Worm (Caenorhabditis elegans) whole organism, young adult: ENCODE results near the gene Y73B6BL.37.

ENCODE experiments used
- C17E4.6 ChIP-seq: fragments of 200-800 bp; sonication (Bioruptor generic); IDR thresholded peaks from 2 replicates; pipeline ENCODE4 v1.3.6; 2022; ENCODE audit warnings: missing genetic modification reagents, missing genetic modification characterization, missing compliant biosample characterization
- F22D6.2 ChIP-seq: sonication (generic microtip); optimal IDR thresholded peaks from 2 replicates; lab custom pipeline; 2016; ENCODE audit warnings: mild to moderate bottlenecking, missing genetic modification characterization, missing compliant biosample characterization
- F33H1.4 ChIP-seq: fragments of 200-800 bp; sonication (Bioruptor generic); IDR thresholded peaks from 2 replicates; pipeline ENCODE4 v1.3.6; 2022; ENCODE audit warnings: missing genetic modification reagents, missing genetic modification characterization, missing compliant biosample characterization
- F49E8.2 ChIP-seq: sonication (generic microtip); optimal IDR thresholded peaks from 3 replicates; lab custom pipeline; 2017; ENCODE audit warnings: missing genetic modification characterization, mild to moderate bottlenecking, missing compliant biosample characterization, antibody characterized with exemption, moderate library complexity; ENCODE audit not compliant: insufficient read depth
- F57A8.1 ChIP-seq: fragments of 200-800 bp; sonication (Bioruptor generic); optimal IDR thresholded peaks from 2 replicates; lab custom pipeline; 2018; ENCODE audit warnings: mild to moderate bottlenecking, missing genetic modification characterization, moderate library complexity, missing compliant biosample characterization
- F57C9.4 ChIP-seq: sonication (generic microtip); optimal IDR thresholded peaks from 2 replicates; lab custom pipeline; 2017; ENCODE audit warnings: mild to moderate bottlenecking, missing genetic modification characterization, missing compliant biosample characterization
- K11D2.4 ChIP-seq: fragments of 200-800 bp; sonication (Bioruptor generic); IDR thresholded peaks from 2 replicates; pipeline ENCODE4 v1.3.6; 2022; ENCODE audit warnings: missing genetic modification reagents, missing genetic modification characterization, missing compliant biosample characterization
- T07F8.4 ChIP-seq: sonication (generic microtip); optimal IDR thresholded peaks from 2 replicates; lab custom pipeline; 2016; ENCODE audit warnings: mild to moderate bottlenecking, missing genetic modification characterization, moderate library complexity, missing compliant biosample characterization
- T26A5.8 ChIP-seq: sonication (generic microtip); optimal IDR thresholded peaks from 2 replicates; lab custom pipeline; 2016; ENCODE audit warnings: missing genetic modification characterization, missing compliant biosample characterization
- Y53F4B.3 ChIP-seq: fragments of 200-800 bp; sonication (Bioruptor generic); IDR thresholded peaks from 2 replicates; pipeline ENCODE4 v1.3.6; 2022; ENCODE audit warnings: missing genetic modification reagents, missing genetic modification characterization, missing compliant biosample characterization
- Y56A3A.18 ChIP-seq: fragments of 200-800 bp; sonication (Bioruptor generic); IDR thresholded peaks from 2 replicates; pipeline ENCODE4 v1.3.6; 2022; ENCODE audit warnings: missing genetic modification reagents, missing genetic modification characterization, missing compliant biosample characterization
- Y95B8A.8 ChIP-seq: fragments of 200-800 bp; sonication (Bioruptor generic); IDR thresholded peaks from 2 replicates; pipeline ENCODE4 v1.3.6; 2022; ENCODE audit warnings: missing genetic modification reagents, missing genetic modification characterization, missing compliant biosample characterization
- aptf-3 ChIP-seq: fragments of 200-800 bp; sonication (Bioruptor generic); IDR thresholded peaks from 2 replicates; pipeline ENCODE4 v1.3.6; 2022; ENCODE audit warnings: missing genetic modification characterization, missing compliant biosample characterization
- athp-1 ChIP-seq: sonication (generic microtip); optimal IDR thresholded peaks from 2 replicates; lab custom pipeline; 2017; ENCODE audit warnings: mild to moderate bottlenecking, missing genetic modification characterization, missing compliant biosample characterization
- cebp-1 ChIP-seq, 2 experiments: fragments of 200-800 bp in 1 of 2; sonication (Bioruptor generic) in 1 of 2; sonication (generic microtip) in 1 of 2; IDR thresholded peaks in 1 of 2; optimal IDR thresholded peaks in 1 of 2; 2 replicates each; pipeline versions ENCODE4 v1.3.6 to Lab custom; 2017 to 2022; ENCODE audit warnings: missing compliant biosample characterization in 2 of 2, missing genetic modification characterization in 2 of 2, mild to moderate bottlenecking in 1 of 2, missing genetic modification reagents in 1 of 2, moderate library complexity in 1 of 2
- cebp-2 ChIP-seq: fragments of 200-800 bp; sonication (Bioruptor generic); IDR thresholded peaks from 2 replicates; pipeline ENCODE4 v1.3.6; 2022; ENCODE audit warnings: missing genetic modification characterization, missing compliant biosample characterization
- dpl-1 ChIP-seq: fragments of 150-350 bp; optimal IDR thresholded peaks from 2 replicates; lab custom pipeline; 2014; ENCODE audit warnings: missing biosample characterization, missing genetic modification reagents, missing genetic modification characterization
- efl-1 ChIP-seq: fragments of 150-350 bp; optimal IDR thresholded peaks from 2 replicates; lab custom pipeline; 2014; ENCODE audit warnings: missing biosample characterization, missing genetic modification reagents, missing genetic modification characterization
- egl-18 ChIP-seq: fragments of 200-800 bp; sonication (Bioruptor generic); IDR thresholded peaks from 2 replicates; pipeline ENCODE4 v1.3.6; 2022; ENCODE audit warnings: missing genetic modification reagents, missing genetic modification characterization, missing compliant biosample characterization
- ekl-4 ChIP-seq: fragments of 200-800 bp; sonication (Bioruptor generic); IDR thresholded peaks from 2 replicates; pipeline ENCODE4 v1.3.6; 2022; ENCODE audit warnings: missing genetic modification reagents, missing genetic modification characterization, missing compliant biosample characterization
- ets-4 ChIP-seq: fragments of 200-800 bp; sonication (Bioruptor generic); optimal IDR thresholded peaks from 2 replicates; lab custom pipeline; 2018; ENCODE audit warnings: mild to moderate bottlenecking, missing genetic modification characterization, missing compliant biosample characterization
- fkh-3 ChIP-seq: sonication (generic microtip); optimal IDR thresholded peaks from 2 replicates; lab custom pipeline; 2016; ENCODE audit warnings: mild to moderate bottlenecking, missing genetic modification characterization, missing compliant biosample characterization
- hmg-1.2 ChIP-seq: fragments of 200-800 bp; sonication (Bioruptor generic); IDR thresholded peaks from 2 replicates; pipeline ENCODE4 v1.3.6; 2022; ENCODE audit warnings: missing genetic modification reagents, missing genetic modification characterization, missing compliant biosample characterization
- hrde-1 ChIP-seq: sonication (generic microtip); optimal IDR thresholded peaks from 2 replicates; lab custom pipeline; 2016; ENCODE audit warnings: missing genetic modification characterization, mild to moderate bottlenecking, missing compliant biosample characterization, moderate library complexity, missing genotype, missing genetic modification reagents, borderline replicate concordance
- lin-40 ChIP-seq: sonication (generic microtip); optimal IDR thresholded peaks from 2 replicates; lab custom pipeline; 2016; ENCODE audit warnings: missing genetic modification characterization, mild to moderate bottlenecking, missing compliant biosample characterization, missing genotype, missing genetic modification reagents
- lsy-27 ChIP-seq: sonication (generic microtip); optimal IDR thresholded peaks from 2 replicates; lab custom pipeline; 2017; ENCODE audit warnings: missing genetic modification characterization, mild to moderate bottlenecking, missing compliant biosample characterization, antibody characterized with exemption, missing genotype, borderline replicate concordance; ENCODE audit not compliant: insufficient read depth
- madf-10 ChIP-seq: sonication (generic microtip); optimal IDR thresholded peaks from 2 replicates; lab custom pipeline; 2016; ENCODE audit warnings: mild to moderate bottlenecking, missing genetic modification characterization, missing compliant biosample characterization
- mxl-1 ChIP-seq: sonication (generic microtip); optimal IDR thresholded peaks from 2 replicates; lab custom pipeline; 2016; ENCODE audit warnings: missing genetic modification characterization, missing compliant biosample characterization
- nfyb-1 ChIP-seq: fragments of 200-800 bp; sonication (Bioruptor generic); IDR thresholded peaks from 2 replicates; pipeline ENCODE4 v1.3.6; 2022; ENCODE audit warnings: missing genetic modification reagents, missing genetic modification characterization, missing compliant biosample characterization
- nhr-80 ChIP-seq: sonication (generic microtip); optimal IDR thresholded peaks from 2 replicates; lab custom pipeline; 2016; ENCODE audit warnings: missing genetic modification characterization, missing compliant biosample characterization
- pbrm-1 ChIP-seq: fragments of 200-800 bp; sonication (Bioruptor generic); IDR thresholded peaks from 2 replicates; pipeline ENCODE4 v1.3.6; 2022; ENCODE audit warnings: missing genetic modification reagents, missing genetic modification characterization, missing compliant biosample characterization
- repo-1 ChIP-seq: sonication (generic microtip); optimal IDR thresholded peaks from 2 replicates; lab custom pipeline; 2017; ENCODE audit warnings: mild to moderate bottlenecking, missing genetic modification characterization, missing compliant biosample characterization
- rpc-1 ChIP-seq, 2 experiments: fragments of 150-350 bp in 1 of 2; sonication (generic microtip) in 1 of 2; optimal IDR thresholded peaks; 2 replicates each; lab custom pipeline; 2014 to 2018; ENCODE audit warnings: missing biosample characterization in 1 of 2, missing genetic modification characterization in 1 of 2, missing genetic modification reagents in 1 of 2, missing genotype in 1 of 2
- sdz-38 ChIP-seq: sonication (generic microtip); optimal IDR thresholded peaks from 2 replicates; lab custom pipeline; 2016; ENCODE audit warnings: missing genotype, missing genetic modification characterization, missing compliant biosample characterization
- sptf-2 ChIP-seq: fragments of 200-800 bp; sonication (Bioruptor generic); optimal IDR thresholded peaks from 2 replicates; lab custom pipeline; 2018; ENCODE audit warnings: mild to moderate bottlenecking, missing genetic modification characterization, missing compliant biosample characterization
- zim-3 ChIP-seq: sonication (generic microtip); optimal IDR thresholded peaks from 2 replicates; lab custom pipeline; 2017; ENCODE audit warnings: mild to moderate bottlenecking, missing genetic modification characterization, moderate library complexity, missing compliant biosample characterization
- ztf-18 ChIP-seq: sonication (generic microtip); optimal IDR thresholded peaks from 2 replicates; lab custom pipeline; 2016; ENCODE audit warnings: missing genotype, mild to moderate bottlenecking, missing genetic modification characterization, missing compliant biosample characterization
- ztf-6 ChIP-seq: fragments of 200-800 bp; sonication (Bioruptor generic); IDR thresholded peaks from 2 replicates; pipeline ENCODE4 v1.3.6; 2022; ENCODE audit warnings: missing genetic modification reagents, missing genetic modification characterization, missing compliant biosample characterization

Y73B6BL.37 gene

DNA sequence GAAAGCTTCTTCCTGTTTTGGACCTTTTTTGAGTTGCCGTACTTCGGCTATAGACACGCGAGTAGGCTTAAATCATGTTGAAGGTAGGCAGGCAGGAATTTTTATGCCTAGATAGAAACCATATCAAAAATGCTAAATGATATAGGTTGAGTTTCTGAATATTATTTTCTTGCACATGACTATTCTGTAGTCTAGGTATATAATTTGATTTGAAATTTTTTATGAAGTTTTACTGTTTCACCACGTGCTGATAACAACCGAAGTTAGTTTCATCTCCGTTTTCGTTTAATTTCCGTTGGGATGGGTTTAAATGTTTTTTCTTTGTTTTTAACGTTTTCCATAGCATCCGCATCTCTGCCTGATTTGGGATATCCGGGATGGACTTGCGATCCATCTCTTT lies at the start of gene Y73B6BL.37:
Y73B6BL.37 (plus strand) TSS at position 301 of the 400 bp plus-strand sequence.
- TF ChIP-seq nfyb-1 (GFP tag; lab: Robert Waterston, UW) (no peak), lsy-27 (tag; lab: Kevin White, UChicago) (no peak), ztf-6 (GFP tag; lab: Robert Waterston, UW) (no peak), cebp-1 (GFP tag; IDR thresholded peaks at IDR 0.05; lab: Robert Waterston, UW) (no peak), cebp-1 (tag; optimal IDR thresholded peaks at IDR 0.05; lab: Kevin White, UChicago) (no peak), egl-18 (no peak), F49E8.2 (no peak), hrde-1 (tag; lab: Kevin White, UChicago) (no peak), Y53F4B.3 (GFP tag; lab: Robert Waterston, UW) (no peak), zim-3 (tag; lab: Kevin White, UChicago) (no peak), sdz-38 (tag; lab: Kevin White, UChicago) (no peak), dpl-1 (GFP tag; lab: Kevin White, UChicago) (no peak), hmg-1.2 (GFP tag; lab: Robert Waterston, UW) (no peak), pbrm-1 (GFP tag; lab: Robert Waterston, UW) (no peak), cebp-2 (GFP tag; lab: Robert Waterston, UW) (no peak), F33H1.4 (GFP tag; lab: Robert Waterston, UW) (no peak), athp-1 (tag; lab: Kevin White, UChicago) (no peak), efl-1 (GFP tag; lab: Kevin White, UChicago) (no peak), Y95B8A.8 (GFP tag; lab: Robert Waterston, UW) (no peak), C17E4.6 (no peak), repo-1 (no peak)

DNA sequence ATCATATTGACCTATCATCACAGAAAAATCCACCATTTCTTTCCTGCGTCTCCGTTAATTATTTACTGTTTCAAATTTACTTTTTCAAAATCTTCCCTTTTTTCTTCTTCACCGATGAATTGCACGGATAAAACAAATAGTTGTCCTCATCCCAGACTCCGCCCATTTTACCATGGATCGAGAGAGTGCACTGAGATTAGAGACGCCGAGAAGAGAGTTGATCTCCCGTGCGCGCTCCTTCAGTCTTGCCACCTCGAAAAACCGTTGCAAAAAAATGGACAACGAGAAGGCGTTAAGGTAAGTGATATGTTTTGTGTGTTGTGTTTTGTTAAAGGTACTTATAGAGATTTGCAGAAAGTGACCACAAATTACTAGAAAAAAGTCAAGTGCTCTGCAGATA lies 49.1 kb upstream of the Y73B6BL.37 start, which contains the start of gene dlc-5:
dlc-5 (plus strand) TSS at position 154 of the 400 bp plus-strand sequence.
- no peak for TF ChIP-seq rpc-1 (optimal IDR thresholded peaks at IDR 0.05; lab: Kevin White, UChicago)
- no peak for TF ChIP-seq rpc-1 (tag; optimal IDR thresholded peaks at IDR 0.05; lab: Kevin White, UChicago)
- no peak for TF ChIP-seq Y56A3A.18 (GFP tag; lab: Robert Waterston, UW)
- TF ChIP-seq F57A8.1 (GFP tag; lab: Kevin White, UChicago), result no peak
- TF ChIP-seq ztf-18 (tag; lab: Kevin White, UChicago), result no peak
- TF ChIP-seq aptf-3 (GFP tag; lab: Robert Waterston, UW), result no peak
- no peak for TF ChIP-seq nhr-80 (tag; lab: Kevin White, UChicago)
- TF ChIP-seq F22D6.2 (tag; lab: Kevin White, UChicago), result no peak
- no peak for TF ChIP-seq T07F8.4 (tag; lab: Kevin White, UChicago)
- TF ChIP-seq fkh-3, result no peak
- no peak for TF ChIP-seq T26A5.8 (tag; lab: Kevin White, UChicago)

DNA sequence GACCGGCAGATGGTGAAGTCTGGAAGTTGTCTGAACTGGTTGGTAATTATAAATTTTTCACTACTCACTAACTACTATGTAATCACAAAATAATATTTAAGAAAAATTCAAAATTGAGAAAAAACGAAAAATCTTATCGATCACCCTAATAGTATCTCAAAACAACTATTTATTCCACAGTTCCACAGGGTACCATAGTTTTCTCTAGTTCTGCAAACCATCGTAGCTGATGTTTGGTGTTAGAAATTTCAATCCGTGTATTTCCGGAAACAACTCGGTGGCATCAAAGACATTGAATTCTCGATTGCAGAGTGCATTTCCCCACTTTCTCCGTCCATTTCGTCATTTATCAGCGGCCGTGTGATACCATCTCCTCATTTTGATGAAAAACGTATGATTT lies 45.5 kb upstream of the Y73B6BL.37 start, which contains the start of gene Y73B6BL.31:
Y73B6BL.31 (plus strand) TSS at position 301 of the 400 bp plus-strand sequence.
- TF ChIP-seq ets-4 (GFP tag; lab: Kevin White, UChicago), result no peak
- no peak for TF ChIP-seq T26A5.8 (tag; lab: Kevin White, UChicago)
- no peak for TF ChIP-seq sptf-2 (GFP tag; lab: Kevin White, UChicago)
- no peak for TF ChIP-seq sdz-38 (tag; lab: Kevin White, UChicago)
- TF ChIP-seq F49E8.2, result no peak
- no peak for TF ChIP-seq F57C9.4
- TF ChIP-seq dpl-1 (GFP tag; lab: Kevin White, UChicago), result no peak
- TF ChIP-seq mxl-1 (tag; lab: Kevin White, UChicago), result no peak
- TF ChIP-seq madf-10 (tag; lab: Kevin White, UChicago), result no peak
- no peak for TF ChIP-seq C17E4.6
- no peak for TF ChIP-seq cebp-1 (GFP tag; IDR thresholded peaks at IDR 0.05; lab: Robert Waterston, UW)
- TF ChIP-seq cebp-1 (tag; optimal IDR thresholded peaks at IDR 0.05; lab: Kevin White, UChicago), result no peak
- no peak for TF ChIP-seq lin-40 (tag; lab: Kevin White, UChicago)
- TF ChIP-seq K11D2.4 (GFP tag; lab: Robert Waterston, UW), result no peak
- no peak for TF ChIP-seq ekl-4 (GFP tag; lab: Robert Waterston, UW)
- no peak for TF ChIP-seq cebp-2 (GFP tag; lab: Robert Waterston, UW)
- TF ChIP-seq, all 124 proteins: peak for 0
